Fruit fly (Drosophila melanogaster) whole organism, adult: ENCODE data around the gene Nrd1.

Source experiments
- CG12768 ChIP-seq: fragments of 200-800 bp; sonication (Bioruptor generic); optimal IDR thresholded peaks from 2 replicates; lab custom pipeline; 2017; ENCODE audit warnings: missing biosample characterization, missing genetic modification characterization, mild to moderate bottlenecking, moderate library complexity, missing genetic modification reagents
- CG14711 ChIP-seq: fragments of 200-800 bp; sonication (Bioruptor generic); optimal IDR thresholded peaks from 2 replicates; lab custom pipeline; 2018; ENCODE audit warnings: missing biosample characterization, mild to moderate bottlenecking, missing genetic modification characterization, moderate library complexity
- CG1620 ChIP-seq: fragments of 200-800 bp; sonication (Bioruptor generic); optimal IDR thresholded peaks from 2 replicates; lab custom pipeline; 2016; ENCODE audit warnings: missing biosample characterization, missing genetic modification characterization
- CG33017 ChIP-seq: fragments of 200-800 bp; sonication (Bioruptor generic); optimal IDR thresholded peaks from 2 replicates; lab custom pipeline; 2018; ENCODE audit warnings: missing biosample characterization, mild to moderate bottlenecking, missing genetic modification characterization, moderate library complexity
- CG5204 ChIP-seq: fragments of 200-800 bp; sonication (Bioruptor generic); optimal IDR thresholded peaks from 2 replicates; lab custom pipeline; 2016; ENCODE audit warnings: missing biosample characterization, missing genetic modification characterization
- CG7045 ChIP-seq: fragments of 200-800 bp; sonication (Bioruptor generic); optimal IDR thresholded peaks from 2 replicates; lab custom pipeline; 2017; ENCODE audit warnings: missing biosample characterization, mild to moderate bottlenecking, missing genetic modification characterization
- CG7101 ChIP-seq: fragments of 200-800 bp; sonication (Bioruptor generic); optimal IDR thresholded peaks from 2 replicates; lab custom pipeline; 2018; ENCODE audit warnings: missing biosample characterization, mild to moderate bottlenecking, missing genetic modification characterization, moderate library complexity
- Clk ChIP-seq: fragments of 200-800 bp; sonication (Bioruptor generic); optimal IDR thresholded peaks from 2 replicates; lab custom pipeline; 2017; ENCODE audit warnings: missing biosample characterization, missing genetic modification characterization
- Crg-1 ChIP-seq: fragments of 200-800 bp; sonication (Bioruptor generic); optimal IDR thresholded peaks from 2 replicates; lab custom pipeline; 2016; ENCODE audit warnings: missing biosample characterization, missing genetic modification characterization
- Hr96 ChIP-seq: fragments of 200-800 bp; sonication (Bioruptor generic); optimal IDR thresholded peaks from 2 replicates; lab custom pipeline; 2016; ENCODE audit warnings: missing biosample characterization, missing genetic modification characterization
- Mnt ChIP-seq: fragments of 200-800 bp; sonication (Bioruptor generic); optimal IDR thresholded peaks from 2 replicates; lab custom pipeline; 2016; ENCODE audit warnings: missing biosample characterization, mild to moderate bottlenecking, missing genetic modification characterization
- bab1 ChIP-seq: fragments of 200-800 bp; sonication (Bioruptor generic); optimal IDR thresholded peaks from 3 replicates; lab custom pipeline; 2019; ENCODE audit warnings: missing biosample characterization, mild to moderate bottlenecking, missing genetic modification characterization, moderate library complexity
- cic ChIP-seq: fragments of 200-800 bp; sonication (Bioruptor generic); optimal IDR thresholded peaks from 2 replicates; lab custom pipeline; 2017; ENCODE audit warnings: missing biosample characterization, mild to moderate bottlenecking, missing genetic modification characterization, moderate library complexity
- cnc ChIP-seq, 2 experiments: fragments of >200 bp; optimal IDR thresholded peaks; 2 replicates each; lab custom pipeline; 2017
- kay ChIP-seq: fragments of 200-800 bp; sonication (Bioruptor generic); peaks from one replicate; lab custom pipeline; 2016; ENCODE audit warnings: missing biosample characterization, missing genetic modification characterization, borderline replicate concordance
- ovo ChIP-seq: fragments of 200-800 bp; sonication (Bioruptor generic); optimal IDR thresholded peaks from 2 replicates; lab custom pipeline; 2016; ENCODE audit warnings: missing biosample characterization, missing genetic modification characterization
- pad ChIP-seq: fragments of 200-800 bp; sonication (Bioruptor generic); optimal IDR thresholded peaks from 3 replicates; lab custom pipeline; 2017; ENCODE audit warnings: missing biosample characterization, missing genetic modification characterization, mild to moderate bottlenecking, moderate library complexity, missing genetic modification reagents
- tj ChIP-seq: fragments of 200-800 bp; sonication (Bioruptor generic); optimal IDR thresholded peaks from 3 replicates; lab custom pipeline; 2017; ENCODE audit warnings: missing biosample characterization, mild to moderate bottlenecking, missing genetic modification characterization, moderate library complexity
- toe ChIP-seq: fragments of 200-800 bp; sonication (Bioruptor generic); optimal IDR thresholded peaks from 2 replicates; lab custom pipeline; 2016; ENCODE audit warnings: missing biosample characterization, missing genetic modification characterization

The Nrd1 gene

DNA sequence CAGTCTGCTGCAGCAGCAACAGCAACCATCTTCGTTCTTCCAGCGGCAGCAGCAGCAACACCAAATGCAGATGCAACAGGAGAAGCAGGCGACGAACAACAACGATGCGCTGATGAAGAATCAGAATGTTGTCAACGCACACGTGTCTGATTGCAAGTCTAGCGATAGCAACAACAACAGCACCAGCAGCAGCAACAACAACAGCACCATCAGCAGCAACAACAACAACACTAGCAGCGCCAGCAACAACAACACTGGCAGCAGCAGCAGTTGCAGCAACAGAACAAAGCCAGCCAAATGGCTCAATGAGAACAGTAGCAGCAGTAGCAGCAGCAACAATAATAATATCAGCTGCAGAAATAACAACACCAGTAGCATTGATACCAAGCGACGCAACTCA lies 26.4 kb upstream of the Nrd1 start:
- TF ChIP-seq CG14711 (tag; lab: Kevin White, UChicago): no peak
- TF ChIP-seq cic: no peak
- no peak for TF ChIP-seq Clk (GFP tag; lab: Kevin White, UChicago)
- TF ChIP-seq tj (GFP tag; lab: Kevin White, UChicago): no peak
- TF ChIP-seq pad (GFP tag; lab: Kevin White, UChicago): no peak
- TF ChIP-seq CG33017 (tag; lab: Kevin White, UChicago): no peak
- no peak for TF ChIP-seq kay (GFP tag; lab: Kevin White, UChicago)
- no peak for TF ChIP-seq Crg-1 (GFP tag; lab: Kevin White, UChicago)
- TF ChIP-seq toe (GFP tag; lab: Kevin White, UChicago): no peak
- no peak for TF ChIP-seq CG7045 (GFP tag; lab: Kevin White, UChicago)
- no peak for TF ChIP-seq Hr96 (GFP tag; lab: Kevin White, UChicago)
- no peak for TF ChIP-seq cnc (optimal IDR thresholded peaks at IDR 0.05; lab: Kevin White, UChicago)
- no peak for TF ChIP-seq CG1620 (GFP tag; lab: Kevin White, UChicago)
- no peak for TF ChIP-seq Mnt (GFP tag; lab: Kevin White, UChicago)
- TF ChIP-seq CG5204 (GFP tag; lab: Kevin White, UChicago): no peak
- no peak for TF ChIP-seq CG7101 (tag; lab: Kevin White, UChicago)
- no peak for TF ChIP-seq CG12768 (GFP tag; lab: Kevin White, UChicago)
- TF ChIP-seq ovo (GFP tag; lab: Kevin White, UChicago): no peak
- no peak for TF ChIP-seq bab1 (GFP tag; lab: Kevin White, UChicago)

DNA sequence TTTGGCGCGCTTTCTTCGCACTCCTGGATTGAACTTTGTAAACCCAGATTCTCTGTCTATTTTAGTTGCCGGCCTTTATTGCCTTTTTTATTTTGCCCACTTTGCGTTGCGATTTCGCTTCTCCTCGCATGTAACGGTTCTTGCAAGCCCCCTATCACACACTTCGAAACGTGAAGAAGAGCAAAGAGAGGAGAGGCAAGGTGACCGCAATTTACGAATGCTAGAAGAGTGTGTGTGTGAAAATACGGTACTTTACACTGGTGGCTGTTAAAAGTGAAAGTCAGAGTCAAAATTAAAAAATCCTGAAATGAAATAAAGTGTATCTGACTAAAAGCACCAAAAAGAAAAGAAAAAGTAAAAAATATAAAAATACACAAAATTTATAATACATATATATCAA lies 25.5 kb upstream of the Nrd1 start:
- TF ChIP-seq bab1 (GFP tag; lab: Kevin White, UChicago): no peak
- no peak for TF ChIP-seq CG1620 (GFP tag; lab: Kevin White, UChicago)
- no peak for TF ChIP-seq Hr96 (GFP tag; lab: Kevin White, UChicago)
- TF ChIP-seq CG7101 (tag; lab: Kevin White, UChicago): no peak
- TF ChIP-seq CG12768 (GFP tag; lab: Kevin White, UChicago): no peak
- TF ChIP-seq pad (GFP tag; lab: Kevin White, UChicago): peak; percentile 99
- TF ChIP-seq tj (GFP tag; lab: Kevin White, UChicago): no peak
- no peak for TF ChIP-seq Clk (GFP tag; lab: Kevin White, UChicago)
- TF ChIP-seq cnc (optimal IDR thresholded peaks at IDR 0.05; lab: Kevin White, UChicago): no peak
- peak; percentile 79 for TF ChIP-seq ovo (GFP tag; lab: Kevin White, UChicago)
- no peak for TF ChIP-seq CG14711 (tag; lab: Kevin White, UChicago)

DNA sequence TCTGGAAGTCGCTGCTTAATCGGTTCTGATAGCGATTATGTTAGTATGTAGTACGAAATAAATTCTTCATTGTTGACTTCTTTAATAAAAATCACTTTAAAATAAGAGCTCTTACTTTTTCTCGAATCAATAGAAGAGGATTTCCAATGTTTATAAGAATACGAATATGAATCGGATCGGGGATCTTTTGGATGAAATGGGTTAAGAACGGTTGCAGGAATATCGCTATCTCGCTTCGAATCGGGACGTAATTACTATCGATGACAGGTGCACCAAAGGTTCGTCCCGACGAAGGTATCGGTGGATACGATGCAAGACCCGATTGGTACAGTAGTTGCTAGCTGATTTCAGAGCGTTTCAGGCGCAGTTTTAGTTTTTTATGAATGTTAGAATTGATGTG lies 24.9 kb upstream of the Nrd1 start, which contains the start of gene wisp:
Gene wisp (plus strand): TSS at position 301 of the 400 bp plus-strand sequence.
- TF ChIP-seq pad (GFP tag; lab: Kevin White, UChicago) (no peak), bab1 (GFP tag; lab: Kevin White, UChicago) (no peak), CG7101 (tag; lab: Kevin White, UChicago) (no peak), cnc (optimal IDR thresholded peaks at IDR 0.05; lab: Kevin White, UChicago) (no peak), cic (no peak), Hr96 (GFP tag; lab: Kevin White, UChicago) (no peak), Mnt (GFP tag; lab: Kevin White, UChicago) (no peak), CG7045 (GFP tag; lab: Kevin White, UChicago) (no peak), CG12768 (GFP tag; lab: Kevin White, UChicago) (no peak), Crg-1 (GFP tag; lab: Kevin White, UChicago) (no peak), CG1620 (GFP tag; lab: Kevin White, UChicago) (no peak), toe (GFP tag; lab: Kevin White, UChicago) (no peak), Clk (GFP tag; lab: Kevin White, UChicago) (no peak), CG5204 (GFP tag; lab: Kevin White, UChicago) (no peak), kay (GFP tag; lab: Kevin White, UChicago) (no peak)

DNA sequence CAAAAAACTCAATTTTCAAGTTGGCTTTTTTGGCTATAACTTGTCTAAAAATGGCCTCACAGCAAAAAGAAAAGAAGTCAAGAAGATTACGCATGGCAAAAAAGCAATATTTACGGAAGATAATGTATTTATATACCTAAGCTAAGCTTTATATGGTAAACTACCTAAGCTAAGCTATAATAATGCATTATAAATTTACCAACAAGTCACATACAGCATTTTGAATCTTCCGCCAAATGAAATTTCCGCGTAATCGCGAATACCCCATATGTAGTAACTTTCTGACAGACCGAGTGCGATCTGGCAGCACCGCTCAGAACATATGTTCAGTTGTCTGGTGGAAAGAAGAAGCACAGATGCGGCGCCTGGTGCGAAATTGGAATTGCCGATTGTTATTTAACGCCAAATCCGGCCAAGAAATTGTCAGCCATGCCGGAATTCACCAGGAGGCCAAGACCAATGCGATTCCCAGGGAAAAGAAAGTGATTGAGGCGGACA lies 23.0 kb upstream of the Nrd1 start, which contains the start of gene sicily:
Gene sicily (plus strand): TSS at position 51 of the 498 bp plus-strand sequence.
- no peak for TF ChIP-seq CG5204 (GFP tag; lab: Kevin White, UChicago)
- peak; percentile 71 for TF ChIP-seq bab1 (GFP tag; lab: Kevin White, UChicago)
- TF ChIP-seq CG12768 (GFP tag; lab: Kevin White, UChicago): no peak
- no peak for TF ChIP-seq CG14711 (tag; lab: Kevin White, UChicago)
- TF ChIP-seq CG7045 (GFP tag; lab: Kevin White, UChicago): no peak
- no peak for TF ChIP-seq CG1620 (GFP tag; lab: Kevin White, UChicago)
- TF ChIP-seq cnc (optimal IDR thresholded peaks at IDR 0.05; lab: Kevin White, UChicago): no peak
- TF ChIP-seq Mnt (GFP tag; lab: Kevin White, UChicago): no peak

DNA sequence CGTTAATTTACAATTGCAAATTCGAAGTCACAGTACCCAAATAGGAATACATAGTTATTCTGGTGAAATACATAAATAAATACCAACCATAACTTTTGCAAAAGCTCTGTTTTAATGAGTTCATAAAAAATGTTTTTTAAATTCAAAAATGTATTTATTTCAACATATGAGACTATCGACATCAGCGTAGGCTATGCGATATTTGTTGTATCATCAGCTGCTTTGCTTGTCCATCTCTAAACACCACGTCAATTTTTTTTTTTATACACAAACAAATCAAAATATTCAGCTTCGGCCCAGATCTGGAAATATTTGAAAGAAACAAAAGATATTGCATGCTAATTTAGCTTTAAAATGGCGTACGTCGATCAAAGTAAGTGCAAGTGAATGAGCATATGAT lies 19.4 kb upstream of the Nrd1 start, which contains the start of gene CG1840:
Gene CG1840 (plus strand): TSS at position 211 of the 400 bp plus-strand sequence.
- TF ChIP-seq kay (GFP tag; lab: Kevin White, UChicago) (no peak), Crg-1 (GFP tag; lab: Kevin White, UChicago) (peak; percentile 5), CG33017 (tag; lab: Kevin White, UChicago) (no peak), bab1 (GFP tag; lab: Kevin White, UChicago) (peak; percentile 48), ovo (GFP tag; lab: Kevin White, UChicago) (no peak), CG7101 (tag; lab: Kevin White, UChicago) (peak; percentile 40), Mnt (GFP tag; lab: Kevin White, UChicago) (peak; percentile 21), Hr96 (GFP tag; lab: Kevin White, UChicago) (no peak), CG12768 (GFP tag; lab: Kevin White, UChicago) (no peak), cnc (optimal IDR thresholded peaks at IDR 0.05; lab: Kevin White, UChicago) (peak in 1 of 2 experiments; percentile 39), cic (no peak), CG1620 (GFP tag; lab: Kevin White, UChicago) (no peak), CG14711 (tag; lab: Kevin White, UChicago) (peak; percentile 39)
